Worm (Caenorhabditis elegans): Measurements from ENCODE around the gene cosa-1.

DNA sequence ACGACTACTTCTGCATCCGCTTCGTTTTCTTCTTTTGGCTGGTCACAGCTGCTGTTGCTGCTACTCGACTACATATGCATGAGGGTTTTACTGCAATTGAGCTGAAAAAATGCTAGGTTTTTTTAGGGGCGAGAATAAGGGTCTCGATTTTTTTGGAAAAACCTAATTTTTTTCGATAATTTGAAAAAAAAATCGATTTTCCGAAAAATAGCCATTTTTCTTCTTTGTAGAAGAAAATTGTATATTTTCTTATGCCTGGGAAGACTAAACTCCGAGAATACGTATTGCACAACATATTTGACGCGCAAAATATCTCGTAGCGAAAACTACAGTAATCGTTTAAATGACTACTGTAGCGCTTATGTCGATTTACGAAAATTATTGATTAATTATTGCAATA lies 9.4 kb upstream of the cosa-1 start, which contains the start of gene tmem-132:
- TF ChIP-seq him-1 (tag; optimal IDR thresholded peaks at IDR 0.05) (peak; percentile 22), dao-5 (tag; optimal IDR thresholded peaks at IDR 0.05) (no peak), W03F9.2 (tag; optimal IDR thresholded peaks at IDR 0.05) (no peak)

Data from whole organism, L4/young adult.